Fruit fly (Drosophila melanogaster) whole organism, pupa: ENCODE data around the gene Plod.

ENCODE experiments used
- CG12605 ChIP-seq: fragments of 200-800 bp; sonication (Bioruptor generic); IDR thresholded peaks from 2 replicates; pipeline ENCODE4 v1.3.6; 2022; ENCODE audit warnings: missing biosample characterization, missing genetic modification characterization
- CG8159 ChIP-seq: fragments of 200-800 bp; sonication (Bioruptor generic); optimal IDR thresholded peaks from 3 replicates; lab custom pipeline; 2018; ENCODE audit warnings: missing biosample characterization, mild to moderate bottlenecking, missing genetic modification characterization, moderate library complexity
- Ets98B ChIP-seq: fragments of 200-800 bp; sonication (Bioruptor generic); IDR thresholded peaks from 2 replicates; pipeline ENCODE4 v1.3.6; 2022; ENCODE audit warnings: missing biosample characterization, missing genetic modification characterization
- Pif1A ChIP-seq: fragments of 200-800 bp; sonication (Bioruptor generic); optimal IDR thresholded peaks from 3 replicates; lab custom pipeline; 2016; ENCODE audit warnings: missing biosample characterization, missing genetic modification characterization
- gl ChIP-seq: fragments of 200-800 bp; sonication (Bioruptor generic); optimal IDR thresholded peaks from 2 replicates; lab custom pipeline; 2018; ENCODE audit warnings: missing biosample characterization, mild to moderate bottlenecking, missing genetic modification characterization

DNA sequence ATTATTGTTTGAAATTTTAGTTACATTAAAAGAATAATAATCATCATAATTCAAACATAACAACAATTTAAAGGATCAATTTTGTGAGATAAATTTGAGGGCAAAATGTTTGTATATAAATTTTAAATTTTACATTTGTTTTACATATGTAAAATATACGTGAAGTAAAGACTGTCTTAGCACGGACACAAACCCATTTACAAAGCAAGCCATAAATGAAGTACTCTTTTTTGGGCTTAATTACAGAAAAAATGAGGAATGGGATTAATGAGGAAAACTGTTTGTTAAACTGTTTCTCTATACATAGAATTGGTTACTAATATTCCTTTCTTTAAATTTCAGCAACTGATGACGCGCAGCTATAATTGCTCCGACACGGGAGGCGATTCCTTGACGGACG, 18.8 kb upstream of the Plod start:
- no peak for TF ChIP-seq CG8159
- no peak for TF ChIP-seq Ets98B (GFP tag; lab: Robert Waterston, UW)
- no peak for TF ChIP-seq CG12605 (GFP tag; lab: Robert Waterston, UW)
- no peak for TF ChIP-seq gl (tag; lab: Kevin White, UChicago)
- TF ChIP-seq Pif1A (GFP tag; lab: Kevin White, UChicago), result no peak
